Worm (Caenorhabditis elegans): ENCODE data around the gene F25F2.1.

DNA sequence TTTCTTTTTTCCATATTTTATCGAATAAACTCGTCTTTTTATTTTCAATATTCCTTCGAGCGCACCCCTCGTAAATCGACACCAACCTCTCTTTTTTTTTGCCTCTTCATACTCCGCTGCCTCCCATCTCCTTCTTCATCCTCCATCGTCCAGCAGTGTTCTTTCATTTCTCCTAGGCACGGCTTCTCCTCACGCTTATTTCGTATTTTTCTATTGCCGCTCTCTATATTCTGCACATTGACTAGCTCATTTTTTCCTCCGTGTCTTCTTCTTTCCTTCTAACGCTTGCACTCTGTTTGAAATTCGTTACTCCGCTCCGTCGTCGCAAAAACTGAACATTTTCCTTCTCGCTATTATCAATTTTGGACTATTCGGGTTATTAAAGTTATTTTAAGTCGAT is 46.7 kb downstream of the F25F2.1 start:
- TF ChIP-seq dao-5 (tag; optimal IDR thresholded peaks at IDR 0.05) (no peak), W03F9.2 (tag; optimal IDR thresholded peaks at IDR 0.05) (no peak), him-1 (tag; optimal IDR thresholded peaks at IDR 0.05) (no peak)

Measured in whole organism, L4/young adult.